Worm (Caenorhabditis elegans) whole organism, early embryonic: ENCODE data around the gene str-193.

Source experiments
- B0310.2 ChIP-seq: sonication (generic microtip); optimal IDR thresholded peaks from 2 replicates; lab custom pipeline; 2016; ENCODE audit warnings: mild to moderate bottlenecking, missing genetic modification characterization, missing compliant biosample characterization
- ama-1 ChIP-seq: fragments of 150-350 bp; optimal IDR thresholded peaks from 2 replicates; lab custom pipeline; 2014
- ceh-13 ChIP-seq: fragments of 200-800 bp; sonication (Bioruptor generic); optimal IDR thresholded peaks from 2 replicates; lab custom pipeline; 2018; ENCODE audit warnings: mild to moderate bottlenecking, missing genetic modification characterization, missing compliant biosample characterization
- flt-1 ChIP-seq: fragments of 200-800 bp; sonication (Bioruptor generic); IDR thresholded peaks from 2 replicates; pipeline ENCODE4 v1.3.6; 2022; ENCODE audit warnings: missing genetic modification characterization, missing compliant biosample characterization
- hmbx-1 ChIP-seq: sonication (generic microtip); optimal IDR thresholded peaks from 2 replicates; lab custom pipeline; 2016; ENCODE audit warnings: mild to moderate bottlenecking, missing genetic modification characterization, missing compliant biosample characterization
- pes-1 ChIP-seq: fragments of 200-800 bp; sonication (Bioruptor generic); IDR thresholded peaks from 2 replicates; pipeline ENCODE4 v1.3.6; 2022; ENCODE audit warnings: missing genetic modification reagents, missing genetic modification characterization, missing compliant biosample characterization
- tbx-37 ChIP-seq: fragments of 200-800 bp; sonication (Bioruptor generic); conservative IDR thresholded peaks from 2 replicates; pipeline ENCODE4 v1.3.6; 2022; ENCODE audit warnings: missing genetic modification reagents, missing genetic modification characterization, missing compliant biosample characterization

DNA sequence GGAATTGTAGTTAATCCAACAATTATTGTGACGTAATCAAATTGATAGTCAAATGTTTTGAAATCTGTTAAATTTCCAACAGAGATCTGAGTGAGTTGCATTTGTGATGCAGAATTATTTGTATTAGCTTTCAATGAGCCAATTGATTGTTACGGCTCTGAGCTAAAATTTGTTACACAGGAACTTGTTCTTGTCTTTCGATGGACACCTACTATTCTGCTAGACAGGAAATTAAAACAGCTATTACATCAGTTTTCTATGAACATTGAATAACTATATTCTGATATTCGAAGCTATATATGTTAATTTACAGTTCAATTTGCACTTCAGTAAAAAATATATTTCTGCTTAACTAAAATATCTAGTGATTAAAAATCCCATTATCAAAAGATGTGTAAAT is 12.3 kb upstream of the str-193 start, which contains the start of gene sru-40:
- TF ChIP-seq ceh-13 (GFP tag; lab: Kevin White, UChicago) (no peak), ama-1 (no peak), tbx-37 (GFP tag; lab: Robert Waterston, UW) (no peak), hmbx-1 (tag; lab: Kevin White, UChicago) (no peak), flt-1 (no peak), pes-1 (GFP tag; lab: Robert Waterston, UW) (no peak), B0310.2 (tag; lab: Kevin White, UChicago) (no peak)
